Worm (Caenorhabditis elegans) whole organism, midembryonic: ENCODE results near the gene F19C7.3.

Experiments
- T22C8.4 ChIP-seq: fragments of 200-800 bp; sonication (Bioruptor generic); IDR thresholded peaks from 2 replicates; pipeline ENCODE4 v1.3.6; 2022; ENCODE audit warnings: missing genetic modification characterization, missing compliant biosample characterization
- cog-1 ChIP-seq: sonication (generic microtip); optimal IDR thresholded peaks from 2 replicates; lab custom pipeline; 2016; ENCODE audit warnings: missing genetic modification characterization, missing compliant biosample characterization
- flt-1 ChIP-seq: fragments of 200-800 bp; sonication (Bioruptor generic); IDR thresholded peaks from 2 replicates; pipeline ENCODE4 v1.3.6; 2022; ENCODE audit warnings: missing genetic modification characterization, missing compliant biosample characterization
- klf-2 ChIP-seq: fragments of 200-800 bp; sonication (Bioruptor generic); conservative IDR thresholded peaks from 2 replicates; pipeline ENCODE4 v1.3.6; 2022; ENCODE audit warnings: missing genetic modification reagents, missing genetic modification characterization, missing compliant biosample characterization
- med-1 ChIP-seq: sonication (generic microtip); optimal IDR thresholded peaks from 2 replicates; lab custom pipeline; 2017; ENCODE audit warnings: missing genetic modification characterization, mild to moderate bottlenecking, missing compliant biosample characterization, antibody characterized with exemption, missing genetic modification reagents; ENCODE audit not compliant: insufficient read depth
- ref-1 ChIP-seq: fragments of 200-800 bp; sonication (Bioruptor generic); conservative IDR thresholded peaks from 2 replicates; pipeline ENCODE4 v1.3.6; 2022; ENCODE audit warnings: missing genetic modification reagents, missing genetic modification characterization, missing compliant biosample characterization
- tab-1 ChIP-seq: fragments of 200-800 bp; sonication (Bioruptor generic); IDR thresholded peaks from 2 replicates; pipeline ENCODE4 v1.3.6; 2022; ENCODE audit warnings: missing genetic modification characterization, missing compliant biosample characterization
- ztf-23 ChIP-seq: fragments of 200-800 bp; sonication (Bioruptor generic); IDR thresholded peaks from 2 replicates; pipeline ENCODE4 v1.3.6; 2022; ENCODE audit warnings: missing genetic modification reagents, missing genetic modification characterization, missing compliant biosample characterization
- ztf-29 ChIP-seq: fragments of 200-800 bp; sonication (Bioruptor generic); IDR thresholded peaks from 2 replicates; pipeline ENCODE4 v1.3.6; 2022; ENCODE audit warnings: missing genetic modification reagents, missing genetic modification characterization, missing compliant biosample characterization

F19C7.3 gene

ce11 chrIV:4567343-4567742, 29.6 kb upstream of the F19C7.3 start, which contains the start of gene F28E10.4:
F28E10.4 (minus strand) TSS chrIV:4567443.
- TF ChIP-seq ztf-23 (GFP tag; lab: Robert Waterston, UW) (no peak), T22C8.4 (no peak), ztf-29 (no peak), flt-1 (GFP tag; lab: Robert Waterston, UW) (no peak), med-1 (no peak), tab-1 (GFP tag; lab: Robert Waterston, UW) (no peak), klf-2 (GFP tag; lab: Robert Waterston, UW) (no peak), cog-1 (tag; lab: Kevin White, UChicago) (no peak), ref-1 (no peak)

ce11 chrIV:4568402-4568891, 28.5 kb upstream of the F19C7.3 start, which contains the start of gene F28E10.1:
F28E10.1 (plus strand) TSS chrIV:4568841.
- TF ChIP-seq ztf-23 (GFP tag; lab: Robert Waterston, UW) (no peak), tab-1 (GFP tag; lab: Robert Waterston, UW) (no peak), T22C8.4 (no peak), ref-1 (no peak), flt-1 (GFP tag; lab: Robert Waterston, UW) (no peak), med-1 (no peak), cog-1 (tag; lab: Kevin White, UChicago) (no peak), ztf-29 (no peak), klf-2 (GFP tag; lab: Robert Waterston, UW) (no peak)

- TF ChIP-seq klf-2 (GFP tag; lab: Robert Waterston, UW), result no peak
- TF ChIP-seq med-1, result no peak
- TF ChIP-seq cog-1 (tag; lab: Kevin White, UChicago), result no peak
- no peak for TF ChIP-seq tab-1 (GFP tag; lab: Robert Waterston, UW)
- TF ChIP-seq ref-1, result no peak
- TF ChIP-seq flt-1 (GFP tag; lab: Robert Waterston, UW), result no peak
Observed at ce11 chrIV:4570599-4570998, 26.3 kb upstream of the F19C7.3 start.

ce11 chrIV:4574051-4574450, 22.9 kb upstream of the F19C7.3 start:
- TF ChIP-seq cog-1 (tag; lab: Kevin White, UChicago), result no peak
- no peak for TF ChIP-seq ztf-29
- no peak for TF ChIP-seq med-1
- TF ChIP-seq klf-2 (GFP tag; lab: Robert Waterston, UW), result no peak
- TF ChIP-seq flt-1 (GFP tag; lab: Robert Waterston, UW), result no peak
- no peak for TF ChIP-seq ref-1
- TF ChIP-seq T22C8.4, result no peak
- no peak for TF ChIP-seq tab-1 (GFP tag; lab: Robert Waterston, UW)
- no peak for TF ChIP-seq ztf-23 (GFP tag; lab: Robert Waterston, UW)

- TF ChIP-seq ztf-23 (GFP tag; lab: Robert Waterston, UW) (no peak), T22C8.4 (no peak), tab-1 (GFP tag; lab: Robert Waterston, UW) (no peak), flt-1 (GFP tag; lab: Robert Waterston, UW) (no peak), med-1 (no peak), klf-2 (GFP tag; lab: Robert Waterston, UW) (no peak), ztf-29 (no peak), ref-1 (no peak)
Observed at ce11 chrIV:4576847-4577246, 20.1 kb upstream of the F19C7.3 start.

- TF ChIP-seq ztf-23 (GFP tag; lab: Robert Waterston, UW) (no peak), tab-1 (GFP tag; lab: Robert Waterston, UW) (no peak), T22C8.4 (no peak), klf-2 (GFP tag; lab: Robert Waterston, UW) (no peak), ref-1 (no peak), ztf-29 (no peak), flt-1 (GFP tag; lab: Robert Waterston, UW) (no peak), cog-1 (tag; lab: Kevin White, UChicago) (no peak), med-1 (no peak)
Observed at ce11 chrIV:4579472-4579871, 17.5 kb upstream of the F19C7.3 start.

- no peak for TF ChIP-seq T22C8.4
- TF ChIP-seq ztf-23 (GFP tag; lab: Robert Waterston, UW), result no peak
- TF ChIP-seq ztf-29, result no peak
Observed at ce11 chrIV:4585991-4586390, 10.9 kb upstream of the F19C7.3 start.

- TF ChIP-seq ref-1 (no peak), ztf-23 (GFP tag; lab: Robert Waterston, UW) (no peak), cog-1 (tag; lab: Kevin White, UChicago) (no peak), T22C8.4 (no peak), ztf-29 (no peak), klf-2 (GFP tag; lab: Robert Waterston, UW) (no peak), tab-1 (GFP tag; lab: Robert Waterston, UW) (no peak), med-1 (no peak), flt-1 (GFP tag; lab: Robert Waterston, UW) (no peak)
Observed at ce11 chrIV:4587532-4587931, 9.4 kb upstream of the F19C7.3 start.

ce11 chrIV:4588408-4588807, 8.5 kb upstream of the F19C7.3 start:
- no peak for TF ChIP-seq tab-1 (GFP tag; lab: Robert Waterston, UW)
- TF ChIP-seq cog-1 (tag; lab: Kevin White, UChicago), result peak; percentile 14

- TF ChIP-seq klf-2 (GFP tag; lab: Robert Waterston, UW), result no peak
- TF ChIP-seq med-1, result no peak
- no peak for TF ChIP-seq cog-1 (tag; lab: Kevin White, UChicago)
- TF ChIP-seq tab-1 (GFP tag; lab: Robert Waterston, UW), result no peak
Observed at ce11 chrIV:4599352-4600004, 2.6 kb downstream of the F19C7.3 start, which contains the start of gene F19C7.2. F19C7.2 (plus strand) TSS chrIV:4599954.

- TF ChIP-seq ztf-29 (no peak), med-1 (no peak), klf-2 (GFP tag; lab: Robert Waterston, UW) (no peak), tab-1 (GFP tag; lab: Robert Waterston, UW) (no peak), T22C8.4 (no peak), ref-1 (no peak), flt-1 (GFP tag; lab: Robert Waterston, UW) (no peak), ztf-23 (GFP tag; lab: Robert Waterston, UW) (no peak), cog-1 (tag; lab: Kevin White, UChicago) (no peak)
Observed at ce11 chrIV:4602565-4602964, 5.6 kb downstream of the F19C7.3 start, which contains the start of gene F19C7.4. F19C7.4 (plus strand) TSS chrIV:4602865.
